Worm (Caenorhabditis elegans): Measurements from ENCODE around the gene M02G9.4.
A peak's percentile ranks its signal among the peaks of the same experiment; 100 is the strongest.

Gene M02G9.4

DNA sequence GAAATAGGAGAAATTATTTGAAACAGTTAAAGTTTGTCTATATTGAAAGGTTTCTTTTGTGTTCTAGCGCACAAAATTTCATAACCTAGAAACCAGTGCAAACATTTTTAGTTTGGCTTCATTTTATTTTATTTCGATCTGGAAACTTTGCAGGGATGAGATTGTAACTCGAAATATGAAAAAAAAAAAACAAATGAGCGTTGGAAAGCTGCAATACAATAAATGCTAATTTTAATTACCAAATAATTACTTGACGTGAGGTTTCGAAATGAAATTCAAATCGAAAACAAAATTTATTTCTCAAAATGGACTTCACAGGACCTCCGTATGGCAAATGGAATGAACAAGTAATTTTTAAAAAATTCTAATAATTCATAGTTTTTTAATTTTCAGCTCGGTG lies at the start of gene M02G9.4:
Gene M02G9.4 (plus strand): TSS at position 301 of the 400 bp plus-strand sequence.
- no peak for TF ChIP-seq nhr-237 (tag; optimal IDR thresholded peaks at IDR 0.05)
- TF ChIP-seq skn-1 (tag; optimal IDR thresholded peaks at IDR 0.05) = no peak
- TF ChIP-seq nhr-25 (tag; optimal IDR thresholded peaks at IDR 0.05) = no peak
- TF ChIP-seq unc-62 (GFP tag; optimal IDR thresholded peaks at IDR 0.05) = no peak
- TF ChIP-seq unc-55 (GFP tag; optimal IDR thresholded peaks at IDR 0.05) = no peak
- no peak for TF ChIP-seq C34F6.9 (tag; optimal IDR thresholded peaks at IDR 0.05)
- TF ChIP-seq nhr-77 (tag; optimal IDR thresholded peaks at IDR 0.05) = no peak
- TF ChIP-seq snpc-4 (tag; optimal IDR thresholded peaks at IDR 0.05) = no peak
- no peak for TF ChIP-seq ztf-1 (GFP tag; conservative IDR thresholded peaks at IDR 0.05)
- no peak for TF ChIP-seq elt-1 (tag; optimal IDR thresholded peaks at IDR 0.05)
- no peak for TF ChIP-seq aly-2 (tag; optimal IDR thresholded peaks at IDR 0.05)
- TF ChIP-seq elt-3 (tag; optimal IDR thresholded peaks at IDR 0.05) = no peak
- TF ChIP-seq ztf-11 (tag; optimal IDR thresholded peaks at IDR 0.05) = no peak
- no peak for TF ChIP-seq zag-1 (tag; optimal IDR thresholded peaks at IDR 0.05)
- no peak for TF ChIP-seq nhr-11 (tag; optimal IDR thresholded peaks at IDR 0.05)
- TF ChIP-seq lsy-2 (tag; optimal IDR thresholded peaks at IDR 0.05) = no peak
- TF ChIP-seq alr-1 (tag; optimal IDR thresholded peaks at IDR 0.05) = no peak
- TF ChIP-seq sem-4 (tag; optimal IDR thresholded peaks at IDR 0.05) = no peak

DNA sequence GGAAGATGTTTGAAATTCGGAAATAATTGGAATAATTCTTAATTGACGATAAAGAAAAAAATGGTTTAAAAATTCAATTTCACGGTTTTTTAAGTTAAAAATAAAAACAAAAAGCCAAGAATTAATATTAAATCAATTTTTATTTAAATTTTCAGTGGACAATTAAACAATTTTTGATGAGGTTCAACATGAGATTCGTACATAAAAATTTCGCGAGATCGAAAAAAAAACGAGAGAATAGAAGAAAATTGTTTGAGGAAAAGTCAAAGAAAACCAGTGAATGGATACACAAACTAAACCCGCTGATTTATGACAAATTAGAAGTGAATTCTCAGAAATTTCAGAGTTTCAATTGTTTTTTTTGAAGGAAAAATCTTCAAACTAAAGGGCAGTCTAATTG lies 47.1 kb upstream of the M02G9.4 start, which contains the start of gene F54B3.2:
Gene F54B3.2 (minus strand): TSS at position 101 of the 400 bp plus-strand sequence.
- no peak for TF ChIP-seq egl-27 (tag; optimal IDR thresholded peaks at IDR 0.05)
- TF ChIP-seq nhr-11 (tag; optimal IDR thresholded peaks at IDR 0.05) = no peak
- TF ChIP-seq lsy-2 (tag; optimal IDR thresholded peaks at IDR 0.05) = no peak
- no peak for TF ChIP-seq nhr-12 (tag; optimal IDR thresholded peaks at IDR 0.05)
- TF ChIP-seq R02D3.7 (tag; optimal IDR thresholded peaks at IDR 0.05) = no peak
- TF ChIP-seq aly-2 (tag; optimal IDR thresholded peaks at IDR 0.05) = no peak
- TF ChIP-seq lin-13 (GFP tag; optimal IDR thresholded peaks at IDR 0.05) = no peak
- no peak for TF ChIP-seq lin-11 (tag; optimal IDR thresholded peaks at IDR 0.05)
- no peak for TF ChIP-seq nhr-23 (tag; optimal IDR thresholded peaks at IDR 0.05)
- no peak for TF ChIP-seq sem-4 (tag; optimal IDR thresholded peaks at IDR 0.05)
- no peak for TF ChIP-seq ztf-11 (tag; optimal IDR thresholded peaks at IDR 0.05)
- TF ChIP-seq ZK546.5 (tag; optimal IDR thresholded peaks at IDR 0.05) = no peak
- TF ChIP-seq lin-39 (tag; optimal IDR thresholded peaks at IDR 0.05) = no peak
- no peak for TF ChIP-seq dmd-4 (tag; optimal IDR thresholded peaks at IDR 0.05)
- no peak for TF ChIP-seq nhr-10 (tag; optimal IDR thresholded peaks at IDR 0.05)
- no peak for TF ChIP-seq Y55F3AM.14 (GFP tag; optimal IDR thresholded peaks at IDR 0.05)
- no peak for TF ChIP-seq mbf-1 (tag; optimal IDR thresholded peaks at IDR 0.05)
- no peak for TF ChIP-seq ama-1 (optimal IDR thresholded peaks at IDR 0.05)

DNA sequence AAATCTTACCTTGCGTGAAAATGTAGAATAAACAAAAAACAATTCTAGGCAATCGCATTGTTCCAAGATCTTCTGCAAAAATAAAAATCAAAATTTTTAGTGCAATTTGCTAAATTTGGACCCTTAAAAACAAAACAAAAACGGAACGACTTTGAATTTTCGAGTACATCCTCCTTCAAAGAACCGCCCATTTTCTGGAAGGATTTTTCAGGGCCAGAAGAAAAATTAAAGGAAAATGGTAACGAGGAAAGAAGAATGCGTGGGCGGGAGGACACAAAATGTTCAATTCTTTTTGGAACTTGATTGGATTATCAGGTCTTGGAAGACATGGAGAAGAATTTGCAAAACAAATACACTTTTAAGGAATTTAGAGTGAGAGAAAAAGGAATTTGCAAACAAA lies 46.0 kb upstream of the M02G9.4 start, which contains the start of gene F54B3.4:
Gene F54B3.4 (minus strand): TSS at position 101 of the 400 bp plus-strand sequence.
- TF ChIP-seq nhr-12 (tag; optimal IDR thresholded peaks at IDR 0.05) = no peak

DNA sequence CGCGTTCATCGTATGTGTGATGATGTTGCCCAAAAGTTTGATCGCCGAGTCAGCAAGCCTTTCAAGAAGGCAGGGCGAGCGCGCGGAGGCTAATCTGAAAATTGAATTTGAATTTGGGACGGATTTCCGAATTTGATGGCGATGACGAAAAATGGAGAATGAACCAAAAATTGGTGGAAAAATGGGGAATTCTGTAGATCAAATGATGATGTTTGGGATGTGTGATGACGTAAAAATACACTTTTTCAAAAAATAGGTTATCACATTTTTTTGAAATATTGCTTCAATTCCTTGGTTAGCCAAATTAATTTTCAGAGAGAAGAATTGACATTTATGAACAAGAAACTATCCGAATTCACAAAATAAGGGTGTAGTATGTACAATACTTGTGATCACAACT lies 37.5 kb upstream of the M02G9.4 start, which contains the start of gene ZK971.1:
Gene ZK971.1 (minus strand): TSS at position 101 of the 400 bp plus-strand sequence.
- TF ChIP-seq nhr-21 (tag; optimal IDR thresholded peaks at IDR 0.05) (no peak), mdl-1 (tag; optimal IDR thresholded peaks at IDR 0.05) (no peak), nhr-12 (tag; optimal IDR thresholded peaks at IDR 0.05) (no peak), gmeb-1 (tag; optimal IDR thresholded peaks at IDR 0.05) (no peak), nhr-11 (tag; optimal IDR thresholded peaks at IDR 0.05) (no peak), ztf-1 (GFP tag; conservative IDR thresholded peaks at IDR 0.05) (no peak), ztf-11 (tag; optimal IDR thresholded peaks at IDR 0.05) (no peak), lin-13 (GFP tag; optimal IDR thresholded peaks at IDR 0.05) (no peak), fos-1 (tag; optimal IDR thresholded peaks at IDR 0.05) (no peak), elt-1 (tag; optimal IDR thresholded peaks at IDR 0.05) (no peak), dmd-4 (tag; optimal IDR thresholded peaks at IDR 0.05) (no peak), nhr-23 (tag; optimal IDR thresholded peaks at IDR 0.05) (no peak), sma-3 (GFP tag; optimal IDR thresholded peaks at IDR 0.05) (no peak), ama-1 (optimal IDR thresholded peaks at IDR 0.05) (no peak), lin-39 (tag; optimal IDR thresholded peaks at IDR 0.05) (no peak), alr-1 (tag; optimal IDR thresholded peaks at IDR 0.05) (no peak)

DNA sequence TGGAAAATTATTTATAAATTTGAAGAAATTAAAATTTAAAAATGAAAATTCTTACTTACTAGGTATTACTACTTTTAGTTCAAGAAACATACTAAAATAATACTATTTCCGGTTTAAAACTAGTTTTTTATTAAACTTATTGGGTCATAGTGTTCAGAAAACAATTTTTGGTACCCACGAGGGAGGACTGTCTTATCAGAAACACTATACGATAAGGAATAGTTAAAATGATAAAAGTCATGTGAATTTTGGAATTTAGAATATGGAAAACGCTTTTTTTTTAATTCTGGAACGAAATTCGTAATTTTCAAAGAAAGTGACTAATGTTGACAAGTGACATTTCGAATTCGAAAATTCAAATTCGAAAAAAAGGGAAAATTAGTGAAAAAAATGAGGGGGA lies 35.4 kb upstream of the M02G9.4 start:
- TF ChIP-seq nhr-21 (tag; optimal IDR thresholded peaks at IDR 0.05) = no peak
- TF ChIP-seq fos-1 (tag; optimal IDR thresholded peaks at IDR 0.05) = peak; percentile 3

Data from whole organism, L2 larva.